Fruit fly (Drosophila melanogaster) whole organism, embryonic: ENCODE measurements around the gene zuc.

ENCODE experiments used
- Aef1 ChIP-seq: fragments of 200-800 bp; sonication (Bioruptor generic); IDR thresholded peaks from 3 replicates; pipeline ENCODE4 v1.3.6; 2022; ENCODE audit warnings: missing biosample characterization, missing genetic modification characterization
- Bgb ChIP-seq: fragments of 200-800 bp; sonication (Bioruptor generic); IDR thresholded peaks from 2 replicates; pipeline ENCODE4 v1.3.6; 2022; ENCODE audit warnings: missing biosample characterization, missing genetic modification characterization; ENCODE audit not compliant: partially characterized antibody
- C15 ChIP-seq: fragments of 200-800 bp; sonication (Bioruptor generic); IDR thresholded peaks from 3 replicates; pipeline ENCODE4 v1.3.6; 2022; ENCODE audit warnings: missing biosample characterization, missing genetic modification characterization
- CG1024 ChIP-seq: fragments of 200-800 bp; sonication (Bioruptor generic); IDR thresholded peaks from 2 replicates; pipeline ENCODE4 v1.3.6; 2022; ENCODE audit warnings: missing biosample characterization, missing genetic modification characterization
- CG10274 ChIP-seq: fragments of 200-800 bp; sonication (Bioruptor generic); optimal IDR thresholded peaks from 3 replicates; lab custom pipeline; 2017; ENCODE audit warnings: missing biosample characterization, mild to moderate bottlenecking, missing genetic modification characterization
- CG13123 ChIP-seq: fragments of 200-800 bp; sonication (Bioruptor generic); optimal IDR thresholded peaks from 2 replicates; lab custom pipeline; 2016; ENCODE audit warnings: missing biosample characterization, missing genetic modification characterization
- CG1529 ChIP-seq: fragments of 200-800 bp; sonication (Bioruptor generic); optimal IDR thresholded peaks from 3 replicates; lab custom pipeline; 2018; ENCODE audit warnings: missing biosample characterization, missing genetic modification characterization
- CG15514 ChIP-seq: fragments of 200-800 bp; sonication (Bioruptor generic); optimal IDR thresholded peaks from 3 replicates; lab custom pipeline; 2017; ENCODE audit warnings: missing biosample characterization, missing genetic modification characterization, mild to moderate bottlenecking, moderate library complexity, missing genetic modification reagents
- CG1647 ChIP-seq: fragments of 200-800 bp; sonication (Bioruptor generic); optimal IDR thresholded peaks from 3 replicates; lab custom pipeline; 2016; ENCODE audit warnings: missing biosample characterization, missing genetic modification characterization
- CG16813 ChIP-seq: fragments of 200-800 bp; sonication (Bioruptor generic); IDR thresholded peaks from 3 replicates; pipeline ENCODE4 v1.3.6; 2022; ENCODE audit warnings: missing biosample characterization, missing genetic modification characterization; ENCODE audit not compliant: partially characterized antibody
- CG17912 ChIP-seq: fragments of 200-800 bp; sonication (Bioruptor generic); optimal IDR thresholded peaks from 2 replicates; lab custom pipeline; 2018; ENCODE audit warnings: missing biosample characterization, mild to moderate bottlenecking, missing genetic modification characterization
- CG2129 ChIP-seq: fragments of 200-800 bp; sonication (Bioruptor generic); IDR thresholded peaks from 2 replicates; pipeline ENCODE4 v1.3.6; 2022; ENCODE audit warnings: missing biosample characterization, missing genetic modification characterization; ENCODE audit not compliant: partially characterized antibody
- CG3838 ChIP-seq: fragments of 200-800 bp; sonication (Bioruptor generic); optimal IDR thresholded peaks from 3 replicates; lab custom pipeline; 2016; ENCODE audit warnings: missing biosample characterization, missing genetic modification characterization
- CG6765 ChIP-seq: fragments of 200-800 bp; sonication (Bioruptor generic); optimal IDR thresholded peaks from 3 replicates; lab custom pipeline; 2017; ENCODE audit warnings: missing biosample characterization, mild to moderate bottlenecking, missing genetic modification characterization
- CG8944 ChIP-seq: fragments of 200-800 bp; sonication (Bioruptor generic); optimal IDR thresholded peaks from 3 replicates; lab custom pipeline; 2016; ENCODE audit warnings: missing biosample characterization, missing genetic modification characterization
- D ChIP-seq, 2 experiments: fragments of 200-800 bp in 1 of 2; fragments of >200 bp in 1 of 2; sonication (Bioruptor generic) in 1 of 2; optimal IDR thresholded peaks; 2 replicates in 1 of 2; 3 replicates in 1 of 2; lab custom pipeline; 2017; ENCODE audit warnings: mild to moderate bottlenecking in 1 of 2, missing biosample characterization in 1 of 2, missing genetic modification characterization in 1 of 2, missing genetic modification reagents in 1 of 2
- Deaf1 ChIP-seq: fragments of 200-800 bp; optimal IDR thresholded peaks from 3 replicates; lab custom pipeline; 2019; ENCODE audit warnings: missing biosample characterization, mild to moderate bottlenecking, missing genetic modification characterization, moderate library complexity
- Hey ChIP-seq: fragments of 200-800 bp; sonication (Bioruptor generic); optimal IDR thresholded peaks from 3 replicates; lab custom pipeline; 2018; ENCODE audit warnings: missing biosample characterization, mild to moderate bottlenecking, missing genetic modification characterization
- MTF-1 ChIP-seq: fragments of 200-800 bp; sonication (Bioruptor generic); optimal IDR thresholded peaks from 2 replicates; lab custom pipeline; 2018; ENCODE audit warnings: missing biosample characterization, mild to moderate bottlenecking, missing genetic modification characterization, borderline replicate concordance
- Max ChIP-seq: fragments of 200-800 bp; sonication (Bioruptor generic); optimal IDR thresholded peaks from 2 replicates; lab custom pipeline; 2016; ENCODE audit warnings: missing biosample characterization, mild to moderate bottlenecking, missing genetic modification characterization
- NfI ChIP-seq: fragments of 200-800 bp; sonication (Bioruptor generic); optimal IDR thresholded peaks from 3 replicates; lab custom pipeline; 2018; ENCODE audit warnings: missing biosample characterization, mild to moderate bottlenecking, missing genetic modification characterization, moderate library complexity
- Pdp1 ChIP-seq, 2 experiments: fragments of 200-800 bp; sonication (Bioruptor generic); optimal IDR thresholded peaks; 3 replicates each; lab custom pipeline; 2016; ENCODE audit warnings: missing biosample characterization in 2 of 2, missing genetic modification characterization in 2 of 2, mild to moderate bottlenecking in 1 of 2, moderate library complexity in 1 of 2
- Sox102F ChIP-seq: fragments of 200-800 bp; sonication (Bioruptor generic); optimal IDR thresholded peaks from 2 replicates; lab custom pipeline; 2018; ENCODE audit warnings: missing biosample characterization, mild to moderate bottlenecking, missing genetic modification characterization, moderate library complexity
- Tbp ChIP-seq: fragments of >200 bp; optimal IDR thresholded peaks from 2 replicates; lab custom pipeline; 2018; ENCODE audit warnings: missing biosample characterization, missing genetic modification characterization
- cato ChIP-seq: fragments of 200-800 bp; sonication (Bioruptor generic); optimal IDR thresholded peaks from 2 replicates; lab custom pipeline; 2016; ENCODE audit warnings: missing biosample characterization, missing genetic modification characterization, borderline replicate concordance
- chm ChIP-seq: fragments of 200-800 bp; sonication (Bioruptor generic); IDR thresholded peaks from 2 replicates; pipeline ENCODE4 v1.3.6; 2022; ENCODE audit warnings: missing biosample characterization, missing genetic modification characterization
- dimm ChIP-seq: fragments of 200-800 bp; sonication (Bioruptor generic); IDR thresholded peaks from 2 replicates; pipeline ENCODE4 v1.3.6; 2022; ENCODE audit warnings: missing biosample characterization, missing genetic modification characterization
- disco-r ChIP-seq: fragments of 200-800 bp; sonication (Bioruptor generic); optimal IDR thresholded peaks from 2 replicates; lab custom pipeline; 2016; ENCODE audit warnings: missing biosample characterization, missing genetic modification characterization
- en ChIP-seq: fragments of 200-800 bp; sonication (Bioruptor generic); optimal IDR thresholded peaks from 2 replicates; lab custom pipeline; 2016; ENCODE audit warnings: missing biosample characterization, missing genetic modification characterization
- eve ChIP-seq, 2 experiments: fragments of >200 bp; optimal IDR thresholded peaks; 2 replicates each; lab custom pipeline; 2017; ENCODE audit warnings: missing biosample characterization in 2 of 2, missing genetic modification characterization in 2 of 2
- fd64A ChIP-seq: fragments of 200-800 bp; sonication (Bioruptor generic); optimal IDR thresholded peaks from 3 replicates; lab custom pipeline; 2018; ENCODE audit warnings: missing biosample characterization, mild to moderate bottlenecking, missing genetic modification characterization
- fu2 ChIP-seq: fragments of 200-800 bp; sonication (Bioruptor generic); optimal IDR thresholded peaks from 2 replicates; lab custom pipeline; 2016; ENCODE audit warnings: missing biosample characterization, missing genetic modification characterization
- gem ChIP-seq: fragments of 200-800 bp; sonication (Bioruptor generic); optimal IDR thresholded peaks from 2 replicates; lab custom pipeline; 2019; ENCODE audit warnings: missing biosample characterization, mild to moderate bottlenecking, missing genetic modification characterization, moderate library complexity
- gt ChIP-seq: fragments of 200-800 bp; sonication (Bioruptor generic); IDR thresholded peaks from 2 replicates; pipeline ENCODE4 v1.3.6; 2022; ENCODE audit warnings: missing biosample characterization, missing genetic modification characterization
- inv ChIP-seq: fragments of 200-800 bp; sonication (Bioruptor generic); IDR thresholded peaks from 2 replicates; pipeline ENCODE4 v1.3.6; 2022; ENCODE audit warnings: missing biosample characterization, missing genetic modification characterization; ENCODE audit not compliant: partially characterized antibody
- lov ChIP-seq, 2 experiments: fragments of 200-800 bp in 1 of 2; fragments of >200 bp in 1 of 2; sonication (Bioruptor generic) in 1 of 2; IDR thresholded peaks in 1 of 2; optimal IDR thresholded peaks in 1 of 2; 2 replicates in 1 of 2; 3 replicates in 1 of 2; pipeline versions ENCODE4 v1.3.6 to Lab custom; 2017 to 2022; ENCODE audit warnings: missing biosample characterization in 1 of 2, missing genetic modification characterization in 1 of 2
- mld ChIP-seq: fragments of 200-800 bp; sonication (Bioruptor generic); IDR thresholded peaks from 3 replicates; pipeline ENCODE4 v1.3.6; 2022; ENCODE audit warnings: missing biosample characterization, missing genetic modification characterization; ENCODE audit not compliant: partially characterized antibody
- org-1 ChIP-seq: fragments of 200-800 bp; sonication (Bioruptor generic); optimal IDR thresholded peaks from 2 replicates; lab custom pipeline; 2017; ENCODE audit warnings: missing biosample characterization, missing genetic modification characterization
- pho ChIP-seq: fragments of 200-800 bp; sonication (Bioruptor generic); optimal IDR thresholded peaks from 2 replicates; lab custom pipeline; 2016; ENCODE audit warnings: missing biosample characterization, missing genetic modification characterization
- prd ChIP-seq, 3 experiments: fragments of >200 bp in 2 of 3; fragments of 200-800 bp in 1 of 3; sonication (Bioruptor generic) in 1 of 3; optimal IDR thresholded peaks in 2 of 3; IDR thresholded peaks in 1 of 3; 2 replicates in 2 of 3; 3 replicates in 1 of 3; pipeline versions ENCODE4 v1.3.6 to Lab custom; 2017 to 2022; ENCODE audit warnings: missing biosample characterization in 1 of 3, missing genetic modification characterization in 1 of 3
- scrt ChIP-seq: fragments of 200-800 bp; sonication (Bioruptor generic); optimal IDR thresholded peaks from 2 replicates; lab custom pipeline; 2018; ENCODE audit warnings: missing biosample characterization, mild to moderate bottlenecking, missing genetic modification characterization, moderate library complexity
- sna ChIP-seq: fragments of 200-800 bp; sonication (Bioruptor generic); IDR thresholded peaks from 2 replicates; pipeline ENCODE4 v1.3.6; 2022; ENCODE audit warnings: missing biosample characterization, missing genetic modification characterization; ENCODE audit not compliant: partially characterized antibody
- sqz ChIP-seq: fragments of 200-800 bp; sonication (Bioruptor generic); optimal IDR thresholded peaks from 3 replicates; lab custom pipeline; 2018; ENCODE audit warnings: missing biosample characterization, mild to moderate bottlenecking, missing genetic modification characterization
- twi ChIP-seq: fragments of 200-800 bp; optimal IDR thresholded peaks from 2 replicates; lab custom pipeline; 2019; ENCODE audit warnings: missing biosample characterization, mild to moderate bottlenecking, missing genetic modification characterization, moderate library complexity
- vnd ChIP-seq: fragments of 200-800 bp; sonication (Bioruptor generic); IDR thresholded peaks from 3 replicates; pipeline ENCODE4 v1.3.6; 2022; ENCODE audit warnings: missing biosample characterization, missing genetic modification characterization; ENCODE audit not compliant: partially characterized antibody

The zuc gene

DNA sequence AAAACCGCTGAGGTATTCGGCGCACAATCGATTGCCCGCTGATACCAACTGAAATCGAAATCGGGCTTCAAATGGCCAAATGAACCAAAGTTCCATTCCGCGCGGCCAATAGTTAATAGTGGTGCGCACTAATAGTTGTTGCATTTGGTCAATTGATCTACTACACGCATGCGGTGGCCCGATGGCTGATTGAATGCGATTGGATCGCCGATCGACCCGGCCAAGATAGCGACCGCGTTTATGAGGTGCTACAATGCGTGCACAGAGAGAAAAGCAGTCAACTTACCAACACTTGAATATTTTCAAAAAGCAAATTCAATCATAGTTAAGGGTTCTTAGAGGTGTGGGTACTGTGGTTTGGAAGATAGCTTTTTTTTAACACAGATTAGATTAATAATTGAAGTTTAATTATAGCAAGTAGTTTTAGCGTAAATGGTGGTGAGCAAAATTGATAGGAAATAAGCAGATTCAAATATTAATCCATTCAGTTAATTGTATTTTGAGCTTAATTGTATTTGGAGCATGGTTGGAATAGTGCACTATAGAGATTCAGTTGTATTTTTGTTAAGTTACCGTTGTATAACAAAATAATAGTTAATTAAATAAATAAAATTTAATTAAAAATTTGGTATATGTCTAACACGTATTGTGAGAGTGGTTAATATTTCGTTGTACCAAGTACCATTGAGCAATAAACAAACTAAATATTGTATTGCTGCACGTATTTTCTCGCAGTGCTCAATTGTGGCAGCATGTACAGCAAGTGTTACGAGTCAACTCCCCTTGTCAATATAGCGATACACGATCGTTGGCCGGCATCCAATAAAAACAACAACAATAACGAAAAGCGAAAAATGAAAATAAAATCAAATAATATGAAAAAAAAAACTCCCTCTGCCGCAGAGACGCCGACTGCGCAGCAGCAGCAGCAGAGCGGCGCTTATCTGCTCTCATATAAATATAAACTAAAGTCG is 37.1 kb upstream of the zuc start (continued):
- TF ChIP-seq CG2129 (GFP tag; lab: Robert Waterston, UW): no peak
- TF ChIP-seq CG1024 (GFP tag; lab: Robert Waterston, UW): no peak; the same call in 1 of the 2 replicates
- TF ChIP-seq org-1 (GFP tag; lab: Kevin White, UChicago): peak; percentile 63
- no peak for TF ChIP-seq fd64A (GFP tag; lab: Kevin White, UChicago)
- peak; percentile 27 for TF ChIP-seq CG1529 (GFP tag; lab: Kevin White, UChicago)
- peak; percentile 31 for TF ChIP-seq NfI (GFP tag; lab: Kevin White, UChicago)
- TF ChIP-seq mld (GFP tag; lab: Robert Waterston, UW): no peak
- peak; percentile 75 for TF ChIP-seq gem (tag; lab: Kevin White, UChicago)
- peak; percentile 29 for TF ChIP-seq cato (GFP tag; lab: Kevin White, UChicago)
- 0 out of 3 replicates have a peak, but pooled peaks have one; percentile 23 for TF ChIP-seq C15 (GFP tag; lab: Robert Waterston, UW)
- peak; percentile 37 for TF ChIP-seq CG8944 (GFP tag; lab: Kevin White, UChicago)
- no peak for TF ChIP-seq CG16813 (GFP tag; lab: Robert Waterston, UW)
- peak; percentile 11 for TF ChIP-seq fu2 (GFP tag; lab: Kevin White, UChicago)
- TF ChIP-seq sqz (GFP tag; lab: Kevin White, UChicago): peak; percentile 61
- no peak for TF ChIP-seq CG1647
- TF ChIP-seq scrt (GFP tag; lab: Kevin White, UChicago): peak; percentile 6
- 0 out of 2 replicates have a peak, but pooled peaks have one; percentile 35 for TF ChIP-seq Bgb
- TF ChIP-seq eve (GFP tag; optimal IDR thresholded peaks at IDR 0.05; lab: Kevin White, UChicago): no peak
- no peak for TF ChIP-seq CG10274 (GFP tag; lab: Kevin White, UChicago)
- TF ChIP-seq Aef1 (GFP tag; lab: Robert Waterston, UW): peak; percentile 61
- no peak for TF ChIP-seq inv (GFP tag; lab: Robert Waterston, UW)
- no peak for TF ChIP-seq disco-r (GFP tag; lab: Kevin White, UChicago)
- peak; percentile 64 for TF ChIP-seq Sox102F (GFP tag; lab: Kevin White, UChicago)
- 0 out of 2 replicates have a peak, but pooled peaks have one; percentile 40 for TF ChIP-seq chm (GFP tag; lab: Robert Waterston, UW)
- TF ChIP-seq prd (optimal IDR thresholded peaks at IDR 0.05; lab: Kevin White, UChicago): no peak
- TF ChIP-seq prd (GFP tag; IDR thresholded peaks at IDR 0.05; lab: Robert Waterston, UW): peak; percentile 71
- TF ChIP-seq lov (optimal IDR thresholded peaks at IDR 0.05; lab: Kevin White, UChicago): no peak
- 0 out of 3 replicates have a peak, but pooled peaks have one; percentile 14 for TF ChIP-seq lov (GFP tag; IDR thresholded peaks at IDR 0.05; lab: Robert Waterston, UW)
- peak; percentile 0 for TF ChIP-seq CG6765 (GFP tag; lab: Kevin White, UChicago)
- no peak for TF ChIP-seq MTF-1
- TF ChIP-seq Deaf1 (tag; lab: Kevin White, UChicago): peak; percentile 8
- TF ChIP-seq CG15514 (GFP tag; lab: Kevin White, UChicago): peak; percentile 95
- peak; percentile 31 for TF ChIP-seq CG13123 (GFP tag; lab: Kevin White, UChicago)
- peak; percentile 54 for TF ChIP-seq Max
- no peak for TF ChIP-seq CG3838 (GFP tag; lab: Kevin White, UChicago)
- no peak for TF ChIP-seq en (GFP tag; lab: Kevin White, UChicago)
- no peak for TF ChIP-seq gt (GFP tag; lab: Robert Waterston, UW)
- TF ChIP-seq Tbp (GFP tag; lab: Kevin White, UChicago): no peak
- TF ChIP-seq D (optimal IDR thresholded peaks at IDR 0.05; lab: Kevin White, UChicago): no peak
- peak; percentile 67 for TF ChIP-seq D (GFP tag; optimal IDR thresholded peaks at IDR 0.05; lab: Kevin White, UChicago)
- no peak for TF ChIP-seq CG17912 (GFP tag; lab: Kevin White, UChicago)
- TF ChIP-seq vnd (GFP tag; lab: Robert Waterston, UW): no peak
- TF ChIP-seq twi (tag; lab: Kevin White, UChicago): peak; percentile 6
- no peak for TF ChIP-seq sna (GFP tag; lab: Robert Waterston, UW)
- TF ChIP-seq Hey: no peak
- peak in 1 of 2 experiments; percentile 37 for TF ChIP-seq Pdp1 (GFP tag; optimal IDR thresholded peaks at IDR 0.05; lab: Kevin White, UChicago)
- TF ChIP-seq pho (GFP tag; lab: Kevin White, UChicago): peak; percentile 35
- TF ChIP-seq dimm (GFP tag; lab: Robert Waterston, UW): peak; percentile 13; the same call in 1 of the 2 replicates
